Fruit fly (Drosophila melanogaster) whole organism, embryonic: ENCODE data around the gene Adgf-B.

Source experiments
- CG10462 ChIP-seq: fragments of 200-800 bp; sonication (Bioruptor generic); optimal IDR thresholded peaks from 2 replicates; lab custom pipeline; 2016; ENCODE audit warnings: missing biosample characterization, missing genetic modification characterization
- CG18599 ChIP-seq: fragments of 200-800 bp; sonication (Bioruptor generic); optimal IDR thresholded peaks from 3 replicates; lab custom pipeline; 2017; ENCODE audit warnings: missing biosample characterization, missing genetic modification characterization, mild to moderate bottlenecking, moderate library complexity, missing genetic modification reagents
- Myb ChIP-seq: fragments of 200-800 bp; sonication (Bioruptor generic); optimal IDR thresholded peaks from 2 replicates; lab custom pipeline; 2016; ENCODE audit warnings: missing biosample characterization, missing genetic modification characterization
- cas ChIP-seq: fragments of 200-800 bp; sonication (Bioruptor generic); IDR thresholded peaks from 2 replicates; pipeline ENCODE4 v1.3.6; 2022; ENCODE audit warnings: missing biosample characterization, missing genetic modification characterization
- cg ChIP-seq: fragments of 200-800 bp; sonication (Bioruptor generic); optimal IDR thresholded peaks from 3 replicates; lab custom pipeline; 2019; ENCODE audit warnings: missing biosample characterization, mild to moderate bottlenecking, missing genetic modification characterization, moderate library complexity
- dm ChIP-seq: fragments of 200-800 bp; sonication (Bioruptor generic); optimal IDR thresholded peaks from 3 replicates; lab custom pipeline; 2016; ENCODE audit warnings: missing biosample characterization, missing genetic modification characterization
- ewg ChIP-seq: fragments of 200-800 bp; sonication (Bioruptor generic); optimal IDR thresholded peaks from 3 replicates; lab custom pipeline; 2017; ENCODE audit warnings: mild to moderate bottlenecking, missing biosample characterization, missing genetic modification reagents, missing genetic modification characterization
- nerfin-2 ChIP-seq: fragments of 200-800 bp; sonication (Bioruptor generic); IDR thresholded peaks from 2 replicates; pipeline ENCODE4 v1.3.6; 2022; ENCODE audit warnings: missing biosample characterization, missing genetic modification characterization; ENCODE audit not compliant: partially characterized antibody
- psq ChIP-seq: fragments of 200-800 bp; sonication (Bioruptor generic); optimal IDR thresholded peaks from 2 replicates; lab custom pipeline; 2017; ENCODE audit warnings: missing biosample characterization, missing genetic modification characterization

- no peak for TF ChIP-seq Myb
- TF ChIP-seq dm: no peak
- no peak for TF ChIP-seq CG10462 (GFP tag; lab: Kevin White, UChicago)
- no peak for TF ChIP-seq psq (GFP tag; lab: Kevin White, UChicago)
- no peak for TF ChIP-seq CG18599 (GFP tag; lab: Kevin White, UChicago)
- no peak for TF ChIP-seq nerfin-2 (GFP tag; lab: Robert Waterston, UW)
- TF ChIP-seq cas: no peak
- no peak for TF ChIP-seq cg (GFP tag; lab: Kevin White, UChicago)
- TF ChIP-seq ewg (GFP tag; lab: Kevin White, UChicago): no peak
These were observed 7.9 kb downstream of the Adgf-B start for dm6 chr3L:17742531-17742930.
